Fruit fly (Drosophila melanogaster) whole organism, embryonic: Measurements from ENCODE around the gene cher.

Experiments used
- Ada2b ChIP-seq: fragments of 200-800 bp; sonication (Bioruptor generic); IDR thresholded peaks from 2 replicates; pipeline ENCODE4 v1.3.6; 2022; ENCODE audit warnings: missing biosample characterization, missing genetic modification characterization
- BEAF-32 ChIP-seq: fragments of 200-800 bp; sonication (Bioruptor generic); optimal IDR thresholded peaks from 3 replicates; lab custom pipeline; 2017; ENCODE audit warnings: missing biosample characterization, missing genetic modification characterization, mild to moderate bottlenecking, moderate library complexity, missing genetic modification reagents
- CG14860 ChIP-seq: fragments of 200-800 bp; sonication (Bioruptor generic); IDR thresholded peaks from 3 replicates; pipeline ENCODE4 v1.3.6; 2022; ENCODE audit warnings: missing biosample characterization, missing genetic modification characterization; ENCODE audit not compliant: partially characterized antibody
- CG1529 ChIP-seq: fragments of 200-800 bp; sonication (Bioruptor generic); optimal IDR thresholded peaks from 3 replicates; lab custom pipeline; 2018; ENCODE audit warnings: missing biosample characterization, missing genetic modification characterization
- CG16813 ChIP-seq: fragments of 200-800 bp; sonication (Bioruptor generic); IDR thresholded peaks from 3 replicates; pipeline ENCODE4 v1.3.6; 2022; ENCODE audit warnings: missing biosample characterization, missing genetic modification characterization; ENCODE audit not compliant: partially characterized antibody
- CG17802 ChIP-seq: fragments of 200-800 bp; sonication (Bioruptor generic); optimal IDR thresholded peaks from 2 replicates; lab custom pipeline; 2018; ENCODE audit warnings: missing biosample characterization, mild to moderate bottlenecking, missing genetic modification characterization, moderate library complexity
- CG1832 ChIP-seq: fragments of 200-800 bp; sonication (Bioruptor generic); optimal IDR thresholded peaks from 2 replicates; lab custom pipeline; 2017; ENCODE audit warnings: missing biosample characterization, mild to moderate bottlenecking, missing genetic modification characterization, inconsistent platforms
- CG2875 ChIP-seq: fragments of 200-800 bp; sonication (Bioruptor generic); optimal IDR thresholded peaks from 2 replicates; lab custom pipeline; 2017; ENCODE audit warnings: missing biosample characterization, mild to moderate bottlenecking, missing genetic modification characterization, missing genetic modification reagents
- CG30020 ChIP-seq: fragments of 200-800 bp; optimal IDR thresholded peaks from 2 replicates; lab custom pipeline; 2019; ENCODE audit warnings: missing biosample characterization, mild to moderate bottlenecking, missing genetic modification characterization, moderate library complexity
- CG31441 ChIP-seq: fragments of 200-800 bp; sonication (Bioruptor generic); IDR thresholded peaks from 2 replicates; pipeline ENCODE4 v1.3.6; 2022; ENCODE audit warnings: missing biosample characterization, missing genetic modification characterization
- CG3281 ChIP-seq: fragments of 200-800 bp; sonication (Bioruptor generic); optimal IDR thresholded peaks from 3 replicates; lab custom pipeline; 2017; ENCODE audit warnings: missing biosample characterization, mild to moderate bottlenecking, missing genetic modification characterization
- CG34376 ChIP-seq: fragments of 200-800 bp; sonication (Bioruptor generic); optimal IDR thresholded peaks from 2 replicates; lab custom pipeline; 2018; ENCODE audit warnings: missing biosample characterization, mild to moderate bottlenecking, missing genetic modification characterization
- CG4360 ChIP-seq: fragments of 200-800 bp; sonication (Bioruptor generic); IDR thresholded peaks from 2 replicates; pipeline ENCODE4 v1.3.6; 2022; ENCODE audit warnings: missing biosample characterization, missing genetic modification characterization
- CG4707 ChIP-seq: fragments of 200-800 bp; sonication (Bioruptor generic); optimal IDR thresholded peaks from 2 replicates; lab custom pipeline; 2018; ENCODE audit warnings: missing biosample characterization, mild to moderate bottlenecking, missing genetic modification characterization, moderate library complexity
- CG7271 ChIP-seq: fragments of 200-800 bp; sonication (Bioruptor generic); optimal IDR thresholded peaks from 2 replicates; lab custom pipeline; 2018; ENCODE audit warnings: missing biosample characterization, mild to moderate bottlenecking, missing genetic modification characterization, moderate library complexity
- CG7357 ChIP-seq: fragments of 200-800 bp; sonication (Bioruptor generic); IDR thresholded peaks from 3 replicates; pipeline ENCODE4 v1.3.6; 2022; ENCODE audit warnings: missing biosample characterization, missing genetic modification characterization
- CG7963 ChIP-seq: fragments of 200-800 bp; sonication (Bioruptor generic); IDR thresholded peaks from 3 replicates; pipeline ENCODE4 v1.3.6; 2022; ENCODE audit warnings: missing biosample characterization, missing genetic modification characterization; ENCODE audit not compliant: partially characterized antibody
- CG7987 ChIP-seq: fragments of 200-800 bp; sonication (Bioruptor generic); optimal IDR thresholded peaks from 2 replicates; lab custom pipeline; 2018; ENCODE audit warnings: missing biosample characterization, mild to moderate bottlenecking, missing genetic modification characterization, moderate library complexity
- CG8281 ChIP-seq: fragments of 200-800 bp; sonication (Bioruptor generic); optimal IDR thresholded peaks from 2 replicates; lab custom pipeline; 2018; ENCODE audit warnings: missing biosample characterization, mild to moderate bottlenecking, missing genetic modification characterization, moderate library complexity
- CG8388 ChIP-seq: fragments of 200-800 bp; sonication (Bioruptor generic); optimal IDR thresholded peaks from 2 replicates; lab custom pipeline; 2019; ENCODE audit warnings: missing biosample characterization, mild to moderate bottlenecking, missing genetic modification characterization, moderate library complexity
- Chrac-16 ChIP-seq: fragments of 200-800 bp; sonication (Bioruptor generic); optimal IDR thresholded peaks from 3 replicates; lab custom pipeline; 2016; ENCODE audit warnings: missing biosample characterization, missing genetic modification characterization
- D19B ChIP-seq: fragments of 200-800 bp; sonication (Bioruptor generic); optimal IDR thresholded peaks from 2 replicates; lab custom pipeline; 2017; ENCODE audit warnings: missing biosample characterization, mild to moderate bottlenecking, missing genetic modification characterization
- HLHmδ ChIP-seq: fragments of 200-800 bp; sonication (Bioruptor generic); optimal IDR thresholded peaks from 2 replicates; lab custom pipeline; 2018; ENCODE audit warnings: missing biosample characterization, mild to moderate bottlenecking, missing genetic modification characterization, moderate library complexity
- HmgD ChIP-seq: fragments of 200-800 bp; sonication (Bioruptor generic); optimal IDR thresholded peaks from 3 replicates; lab custom pipeline; 2016; ENCODE audit warnings: missing biosample characterization, missing genetic modification characterization
- Jarid2 ChIP-seq: fragments of 200-800 bp; sonication (Bioruptor generic); optimal IDR thresholded peaks from 3 replicates; lab custom pipeline; 2017; ENCODE audit warnings: mild to moderate bottlenecking, missing biosample characterization, missing genetic modification reagents, missing genetic modification characterization
- Lhr ChIP-seq: fragments of 200-800 bp; sonication (Bioruptor generic); optimal IDR thresholded peaks from 3 replicates; lab custom pipeline; 2017; ENCODE audit warnings: mild to moderate bottlenecking, missing biosample characterization, missing genetic modification reagents, missing genetic modification characterization
- Mes4 ChIP-seq: fragments of 200-800 bp; sonication (Bioruptor generic); optimal IDR thresholded peaks from 2 replicates; lab custom pipeline; 2016; ENCODE audit warnings: missing biosample characterization, missing genetic modification characterization
- Poxn ChIP-seq: fragments of 200-800 bp; sonication (Bioruptor generic); IDR thresholded peaks from 2 replicates; pipeline ENCODE4 v1.3.6; 2022; ENCODE audit warnings: missing biosample characterization, missing genetic modification characterization
- Stat92E ChIP-seq, 3 experiments: fragments of >200 bp in 2 of 3; fragments of 200-800 bp in 1 of 3; sonication (Bioruptor generic) in 1 of 3; optimal IDR thresholded peaks; 2 replicates each; lab custom pipeline; 2017 to 2019; ENCODE audit warnings: missing biosample characterization in 3 of 3, missing genetic modification characterization in 3 of 3, mild to moderate bottlenecking in 1 of 3, moderate library complexity in 1 of 3
- bsh ChIP-seq, 2 experiments: fragments of 200-800 bp; sonication (Bioruptor generic); optimal IDR thresholded peaks; 2 replicates each; lab custom pipeline; 2017 to 2018; ENCODE audit warnings: mild to moderate bottlenecking in 2 of 2, missing biosample characterization in 2 of 2, missing genetic modification characterization in 2 of 2, moderate library complexity in 1 of 2
- crol ChIP-seq: fragments of 200-800 bp; sonication (Bioruptor generic); IDR thresholded peaks from 2 replicates; pipeline ENCODE4 v1.3.6; 2022; ENCODE audit warnings: missing biosample characterization, missing genetic modification characterization
- da ChIP-seq: fragments of 200-800 bp; sonication (Bioruptor generic); optimal IDR thresholded peaks from 2 replicates; lab custom pipeline; 2016; ENCODE audit warnings: missing biosample characterization, missing genetic modification characterization
- dmrt99B ChIP-seq: fragments of 200-800 bp; sonication (Bioruptor generic); optimal IDR thresholded peaks from 2 replicates; lab custom pipeline; 2018; ENCODE audit warnings: missing biosample characterization, mild to moderate bottlenecking, missing genetic modification characterization, moderate library complexity
- gcm2 ChIP-seq: fragments of 200-800 bp; sonication (Bioruptor generic); optimal IDR thresholded peaks from 2 replicates; lab custom pipeline; 2016; ENCODE audit warnings: missing biosample characterization, missing genetic modification characterization
- gsb-n ChIP-seq: fragments of 200-800 bp; sonication (Bioruptor generic); optimal IDR thresholded peaks from 3 replicates; lab custom pipeline; 2018; ENCODE audit warnings: missing biosample characterization, mild to moderate bottlenecking, missing genetic modification characterization
- gt ChIP-seq: fragments of 200-800 bp; sonication (Bioruptor generic); IDR thresholded peaks from 2 replicates; pipeline ENCODE4 v1.3.6; 2022; ENCODE audit warnings: missing biosample characterization, missing genetic modification characterization
- lab ChIP-seq: fragments of 200-800 bp; sonication (Bioruptor generic); optimal IDR thresholded peaks from 3 replicates; lab custom pipeline; 2017; ENCODE audit warnings: missing biosample characterization, missing genetic modification characterization, mild to moderate bottlenecking, moderate library complexity, missing genetic modification reagents
- lmd ChIP-seq: fragments of 200-800 bp; sonication (Bioruptor generic); IDR thresholded peaks from 2 replicates; pipeline ENCODE4 v1.3.6; 2022; ENCODE audit warnings: missing biosample characterization, missing genetic modification characterization
- luna ChIP-seq: fragments of 200-800 bp; sonication (Bioruptor generic); optimal IDR thresholded peaks from 2 replicates; lab custom pipeline; 2016; ENCODE audit warnings: missing biosample characterization, missing genetic modification characterization
- pan ChIP-seq, 4 experiments: fragments of >200 bp in 3 of 4; fragments of 200-800 bp in 1 of 4; sonication (Bioruptor generic) in 1 of 4; optimal IDR thresholded peaks in 3 of 4; IDR thresholded peaks in 1 of 4; 2 replicates each; pipeline versions ENCODE4 v1.3.6 to Lab custom; 2017 to 2022; ENCODE audit warnings: missing biosample characterization in 2 of 4, missing genetic modification characterization in 2 of 4, mixed read lengths in 1 of 4
- pros ChIP-seq: fragments of 200-800 bp; sonication (Bioruptor generic); optimal IDR thresholded peaks from 3 replicates; lab custom pipeline; 2019; ENCODE audit warnings: missing biosample characterization, mild to moderate bottlenecking, missing genetic modification characterization, moderate library complexity
- run ChIP-seq: fragments of 200-800 bp; sonication (Bioruptor generic); optimal IDR thresholded peaks from 3 replicates; lab custom pipeline; 2018; ENCODE audit warnings: missing biosample characterization, mild to moderate bottlenecking, missing genetic modification characterization
- schlank ChIP-seq: fragments of 200-800 bp; sonication (Bioruptor generic); optimal IDR thresholded peaks from 2 replicates; lab custom pipeline; 2018; ENCODE audit warnings: missing biosample characterization, mild to moderate bottlenecking, missing genetic modification characterization
- stc ChIP-seq: fragments of 200-800 bp; sonication (Bioruptor generic); IDR thresholded peaks from 2 replicates; pipeline ENCODE4 v1.3.6; 2022; ENCODE audit warnings: missing biosample characterization, missing genetic modification characterization
- sug ChIP-seq: fragments of 200-800 bp; optimal IDR thresholded peaks from 2 replicates; lab custom pipeline; 2019; ENCODE audit warnings: missing biosample characterization, mild to moderate bottlenecking, missing genetic modification characterization, moderate library complexity
- tgo ChIP-seq: fragments of 200-800 bp; sonication (Bioruptor generic); IDR thresholded peaks from 3 replicates; pipeline ENCODE4 v1.3.6; 2022; ENCODE audit warnings: missing biosample characterization, missing genetic modification characterization
- unc-4 ChIP-seq: fragments of 200-800 bp; sonication (Bioruptor generic); IDR thresholded peaks from 2 replicates; pipeline ENCODE4 v1.3.6; 2022; ENCODE audit warnings: missing biosample characterization, missing genetic modification characterization; ENCODE audit not compliant: partially characterized antibody
- zfh2 ChIP-seq: fragments of 200-800 bp; sonication (Bioruptor generic); optimal IDR thresholded peaks from 2 replicates; lab custom pipeline; 2016; ENCODE audit warnings: missing biosample characterization, missing genetic modification characterization

The cher gene

DNA sequence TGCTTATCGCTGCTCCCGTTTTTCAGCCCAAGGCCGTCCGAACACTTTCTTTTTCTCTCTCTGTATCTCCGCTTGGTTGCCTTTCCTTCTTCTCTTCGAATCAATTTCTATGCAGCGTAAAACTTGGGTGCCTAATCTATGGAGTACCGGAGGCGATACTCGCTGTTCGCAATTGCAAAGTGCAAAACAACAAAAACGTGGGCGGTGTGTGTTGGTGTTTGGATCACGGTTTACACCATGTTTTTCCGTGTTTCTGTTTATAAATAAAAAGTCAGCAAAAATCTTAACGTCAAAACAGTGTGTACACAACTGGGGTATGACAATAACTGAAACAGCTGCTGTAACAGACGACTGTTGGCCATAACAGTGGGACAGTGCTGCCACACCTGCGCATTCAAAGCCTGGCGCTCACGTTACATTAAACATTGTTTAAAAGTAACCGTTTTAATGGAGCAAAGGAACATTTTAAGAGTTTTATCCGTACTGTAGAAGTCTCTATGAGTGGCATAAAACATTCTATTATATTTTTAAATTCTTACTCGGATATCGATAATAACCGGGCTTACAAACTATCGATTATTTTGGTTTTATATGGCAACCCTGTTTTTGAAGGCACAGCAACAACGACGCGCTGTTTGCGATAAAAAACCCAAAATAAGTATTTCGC lies 24.0 kb upstream of the cher start, which contains the start of the genes m-cup and Det (continued):
- TF ChIP-seq CG1832 (GFP tag; lab: Kevin White, UChicago) = no peak
- no peak for TF ChIP-seq gcm2 (GFP tag; lab: Kevin White, UChicago)
- no peak for TF ChIP-seq gt (GFP tag; lab: Robert Waterston, UW)
- TF ChIP-seq Poxn (GFP tag; lab: Robert Waterston, UW) = no peak
- no peak for TF ChIP-seq D19B (GFP tag; lab: Kevin White, UChicago)
- peak; percentile 15 for TF ChIP-seq CG7987
- TF ChIP-seq CG4707 (GFP tag; lab: Kevin White, UChicago) = no peak
- no peak for TF ChIP-seq CG1529 (GFP tag; lab: Kevin White, UChicago)
- TF ChIP-seq BEAF-32 (GFP tag; lab: Kevin White, UChicago) = peak; percentile 86
- peak; percentile 81 for TF ChIP-seq unc-4 (GFP tag; lab: Robert Waterston, UW)
- no peak for TF ChIP-seq pan (optimal IDR thresholded peaks at IDR 0.05; lab: Kevin White, UChicago)
- TF ChIP-seq pan (GFP tag; optimal IDR thresholded peaks at IDR 0.05 in 1 of 2, IDR thresholded peaks at IDR 0.05 in 1 of 2) = peak in 1 of 2 experiments; percentile 33
- no peak for TF ChIP-seq Chrac-16 (GFP tag; lab: Kevin White, UChicago)
- no peak for TF ChIP-seq schlank (tag; lab: Kevin White, UChicago)
- no peak for TF ChIP-seq lmd (GFP tag; lab: Robert Waterston, UW)
- TF ChIP-seq CG16813 (GFP tag; lab: Robert Waterston, UW) = peak; percentile 79
- TF ChIP-seq CG8281 = no peak
- peak; percentile 2 for TF ChIP-seq lab
- TF ChIP-seq luna (GFP tag; lab: Kevin White, UChicago) = no peak
- no peak for TF ChIP-seq Ada2b (GFP tag; lab: Robert Waterston, UW)
- TF ChIP-seq bsh (GFP tag; optimal IDR thresholded peaks at IDR 0.05; lab: Kevin White, UChicago) = no peak
- TF ChIP-seq CG2875 (GFP tag; lab: Kevin White, UChicago) = no peak
- TF ChIP-seq zfh2 (GFP tag; lab: Kevin White, UChicago) = peak; percentile 31
- TF ChIP-seq gsb-n (tag; lab: Kevin White, UChicago) = no peak
- TF ChIP-seq CG17802 = no peak
- TF ChIP-seq HmgD = no peak
- peak; percentile 49; the same call in 1 of the 3 replicates for TF ChIP-seq CG14860 (GFP tag; lab: Robert Waterston, UW)
- TF ChIP-seq da (GFP tag; lab: Kevin White, UChicago) = no peak
- TF ChIP-seq CG3281 (GFP tag; lab: Kevin White, UChicago) = no peak
- TF ChIP-seq HLHmδ (GFP tag; lab: Kevin White, UChicago) = no peak
- no peak for TF ChIP-seq CG7357 (GFP tag; lab: Robert Waterston, UW)
- peak; percentile 31 for TF ChIP-seq Jarid2 (GFP tag; lab: Kevin White, UChicago)
- no peak for TF ChIP-seq tgo (GFP tag; lab: Robert Waterston, UW)
- TF ChIP-seq sug (tag; lab: Kevin White, UChicago) = peak; percentile 20
- no peak for TF ChIP-seq CG8388
- no peak for TF ChIP-seq Mes4 (GFP tag; lab: Kevin White, UChicago)
- peak; percentile 49 for TF ChIP-seq Lhr
- TF ChIP-seq CG34376 (GFP tag; lab: Kevin White, UChicago) = no peak
- no peak for TF ChIP-seq run
- peak; percentile 26 for TF ChIP-seq CG7271 (tag; lab: Kevin White, UChicago)
- no peak for TF ChIP-seq Stat92E (GFP tag; optimal IDR thresholded peaks at IDR 0.05; lab: Kevin White, UChicago)
- TF ChIP-seq dmrt99B = no peak
- no peak for TF ChIP-seq CG4360 (GFP tag; lab: Robert Waterston, UW)
- TF ChIP-seq CG7963 (GFP tag; lab: Robert Waterston, UW) = peak; percentile 58; the same call in 1 of the 3 replicates
- 0 out of 2 replicates have a peak, but pooled peaks have one; percentile 15 for TF ChIP-seq CG31441 (GFP tag; lab: Robert Waterston, UW)
- TF ChIP-seq stc (GFP tag; lab: Robert Waterston, UW) = no peak
- TF ChIP-seq crol (GFP tag; lab: Robert Waterston, UW) = no peak
- TF ChIP-seq pros = no peak
- TF ChIP-seq CG30020 (tag; lab: Kevin White, UChicago) = no peak
